Worm (Caenorhabditis elegans) whole organism, mixed stage, embryonic: Measurements from ENCODE around the gene srt-6.

Experiments used
- blmp-1 ChIP-seq: fragments of 150-350 bp; optimal IDR thresholded peaks from 2 replicates; lab custom pipeline; 2014; ENCODE audit warnings: missing biosample characterization, missing genetic modification characterization
- ceh-39 ChIP-seq: fragments of 150-350 bp; optimal IDR thresholded peaks from 2 replicates; lab custom pipeline; 2014; ENCODE audit warnings: missing biosample characterization, missing genetic modification characterization
- ces-1 ChIP-seq: fragments of 150-350 bp; optimal IDR thresholded peaks from 2 replicates; lab custom pipeline; 2014; ENCODE audit warnings: missing biosample characterization, missing genetic modification reagents, missing genetic modification characterization
- cnd-1 ChIP-seq: fragments of 200-800 bp; sonication (Bioruptor generic); optimal IDR thresholded peaks from 2 replicates; lab custom pipeline; 2018; ENCODE audit warnings: mild to moderate bottlenecking, missing genetic modification characterization, missing compliant biosample characterization
- elt-1 ChIP-seq: sonication (generic microtip); optimal IDR thresholded peaks from 2 replicates; lab custom pipeline; 2017; ENCODE audit warnings: missing genetic modification characterization, mild to moderate bottlenecking, missing compliant biosample characterization, antibody characterized with exemption, moderate library complexity, borderline replicate concordance; ENCODE audit not compliant: insufficient read depth
- mep-1 ChIP-seq: fragments of 150-350 bp; optimal IDR thresholded peaks from 2 replicates; lab custom pipeline; 2017; ENCODE audit warnings: missing biosample characterization, missing genetic modification reagents, missing genetic modification characterization, inconsistent platforms
- mls-2 ChIP-seq: sonication (generic microtip); optimal IDR thresholded peaks from 2 replicates; lab custom pipeline; 2016; ENCODE audit warnings: mild to moderate bottlenecking, missing genetic modification characterization, moderate library complexity, missing compliant biosample characterization
- nhr-76 ChIP-seq: sonication (generic microtip); optimal IDR thresholded peaks from 2 replicates; lab custom pipeline; 2017; ENCODE audit warnings: missing biosample characterization, missing genetic modification characterization
- pha-4 ChIP-seq: fragments of 150-350 bp; optimal IDR thresholded peaks from 2 replicates; lab custom pipeline; 2018; ENCODE audit warnings: missing biosample characterization, missing genetic modification reagents, missing genetic modification characterization
- snpc-4 ChIP-seq: fragments of 150-350 bp; optimal IDR thresholded peaks from 2 replicates; lab custom pipeline; 2014; ENCODE audit warnings: missing biosample characterization, missing genetic modification characterization
- unc-120 ChIP-seq: sonication (generic microtip); optimal IDR thresholded peaks from 2 replicates; lab custom pipeline; 2017; ENCODE audit warnings: missing genetic modification characterization, missing compliant biosample characterization; ENCODE audit not compliant: poor library complexity, severe bottlenecking
- unc-39 ChIP-seq: fragments of 150-350 bp; optimal IDR thresholded peaks from 2 replicates; lab custom pipeline; 2014; ENCODE audit warnings: missing biosample characterization, missing genetic modification characterization
- unc-62 ChIP-seq: fragments of 150-350 bp; optimal IDR thresholded peaks from 2 replicates; lab custom pipeline; 2014; ENCODE audit warnings: missing biosample characterization, missing genetic modification reagents, missing genetic modification characterization
- ztf-11 ChIP-seq: fragments of 150-350 bp; optimal IDR thresholded peaks from 2 replicates; lab custom pipeline; 2014; ENCODE audit warnings: missing biosample characterization, missing genetic modification characterization

- TF ChIP-seq unc-62 = no peak
- TF ChIP-seq ces-1 (GFP tag; lab: Kevin White, UChicago) = no peak
- no peak for TF ChIP-seq pha-4 (tag; lab: Kevin White, UChicago)
- no peak for TF ChIP-seq mls-2
- no peak for TF ChIP-seq cnd-1 (tag; lab: Kevin White, UChicago)
- TF ChIP-seq unc-120 = no peak
- no peak for TF ChIP-seq ceh-39 (tag; lab: Kevin White, UChicago)
- no peak for TF ChIP-seq mep-1 (tag; lab: Kevin White, UChicago)
- no peak for TF ChIP-seq snpc-4 (tag; lab: Kevin White, UChicago)
- TF ChIP-seq nhr-76 (tag; lab: Kevin White, UChicago) = no peak
- TF ChIP-seq unc-39 (tag; lab: Kevin White, UChicago) = no peak
- no peak for TF ChIP-seq blmp-1
- TF ChIP-seq elt-1 (tag; lab: Kevin White, UChicago) = no peak
- no peak for TF ChIP-seq ztf-11
Measured at ce11 chrV:7381008-7381407, 27.6 kb downstream of the srt-6 start, which contains the start of gene C03G6.17.
